Fruit fly (Drosophila melanogaster) whole organism, pupa: ENCODE data around the gene MED31.

Experiments used
- CG12605 ChIP-seq: fragments of 200-800 bp; sonication (Bioruptor generic); IDR thresholded peaks from 2 replicates; pipeline ENCODE4 v1.3.6; 2022; ENCODE audit warnings: missing biosample characterization, missing genetic modification characterization
- CG17806 ChIP-seq: fragments of 200-800 bp; sonication (Bioruptor generic); optimal IDR thresholded peaks from 2 replicates; lab custom pipeline; 2018; ENCODE audit warnings: missing biosample characterization, mild to moderate bottlenecking, missing genetic modification characterization, moderate library complexity
- CG32121 ChIP-seq: fragments of 200-800 bp; sonication (Bioruptor generic); IDR thresholded peaks from 2 replicates; pipeline ENCODE4 v1.3.6; 2022; ENCODE audit warnings: missing biosample characterization, missing genetic modification characterization
- CG34367 ChIP-seq: fragments of 200-800 bp; sonication (Bioruptor generic); optimal IDR thresholded peaks from 2 replicates; lab custom pipeline; 2018; ENCODE audit warnings: missing biosample characterization, mild to moderate bottlenecking, missing genetic modification characterization
- CG8159 ChIP-seq: fragments of 200-800 bp; sonication (Bioruptor generic); optimal IDR thresholded peaks from 3 replicates; lab custom pipeline; 2018; ENCODE audit warnings: missing biosample characterization, mild to moderate bottlenecking, missing genetic modification characterization, moderate library complexity
- CG8301 ChIP-seq: fragments of 200-800 bp; sonication (Bioruptor generic); optimal IDR thresholded peaks from 2 replicates; lab custom pipeline; 2018; ENCODE audit warnings: missing biosample characterization, mild to moderate bottlenecking, missing genetic modification characterization
- CG9948 ChIP-seq: fragments of 200-800 bp; sonication (Bioruptor generic); optimal IDR thresholded peaks from 2 replicates; lab custom pipeline; 2018; ENCODE audit warnings: missing biosample characterization, mild to moderate bottlenecking, missing genetic modification characterization, moderate library complexity
- D1 ChIP-seq: fragments of 200-800 bp; sonication (Bioruptor generic); optimal IDR thresholded peaks from 2 replicates; lab custom pipeline; 2018; ENCODE audit warnings: missing biosample characterization, mild to moderate bottlenecking, missing genetic modification characterization, moderate library complexity
- Pif1A ChIP-seq: fragments of 200-800 bp; sonication (Bioruptor generic); optimal IDR thresholded peaks from 3 replicates; lab custom pipeline; 2016; ENCODE audit warnings: missing biosample characterization, missing genetic modification characterization
- gl ChIP-seq: fragments of 200-800 bp; sonication (Bioruptor generic); optimal IDR thresholded peaks from 2 replicates; lab custom pipeline; 2018; ENCODE audit warnings: missing biosample characterization, mild to moderate bottlenecking, missing genetic modification characterization

DNA sequence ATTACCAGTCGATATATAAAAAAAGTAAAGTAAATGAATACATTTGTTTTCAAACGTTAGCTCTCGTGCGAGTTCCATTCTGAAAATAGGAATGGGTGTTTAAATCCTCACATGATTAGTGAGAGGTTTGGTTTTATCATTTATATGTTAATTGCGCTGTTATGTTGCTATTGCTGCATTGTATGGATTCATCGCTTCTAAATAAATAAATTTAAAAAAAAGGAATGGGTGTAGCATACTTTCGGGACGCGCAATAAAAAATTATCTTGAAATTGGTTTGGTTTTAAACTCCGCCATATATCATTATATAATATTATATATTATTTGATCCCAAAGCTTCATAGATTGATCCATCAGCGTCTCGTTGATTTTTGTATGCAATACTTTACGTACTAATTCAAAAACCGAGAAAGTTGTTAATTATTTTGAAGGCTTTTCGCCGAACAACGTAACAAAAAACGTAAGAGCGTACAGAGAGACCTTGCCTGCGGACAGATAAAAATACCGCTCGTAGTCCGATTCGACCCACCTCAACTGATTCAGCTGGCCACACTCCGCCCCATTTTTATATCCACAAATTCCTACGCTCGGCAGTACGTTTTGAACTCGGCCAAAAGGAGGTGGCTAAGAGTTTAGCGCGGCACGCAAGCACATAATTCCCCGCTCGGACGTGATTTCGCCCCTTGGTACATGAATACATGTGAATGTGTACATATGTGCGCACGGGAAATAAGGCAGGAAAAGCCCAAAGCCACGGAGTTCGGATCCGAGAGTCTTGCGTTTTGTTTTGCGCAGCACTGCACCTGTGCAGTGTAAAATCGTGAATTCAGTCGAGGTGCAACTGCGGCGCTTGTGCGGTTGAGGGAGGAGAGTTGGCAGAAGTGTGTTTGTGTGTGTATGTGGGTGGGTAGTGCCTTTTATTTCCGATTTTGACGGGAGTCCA is 17.5 kb downstream of the MED31 start, which contains the start of gene smash:
- TF ChIP-seq CG9948 (tag; lab: Kevin White, UChicago) (peak; percentile 11), CG17806 (no peak), CG8301 (tag; lab: Kevin White, UChicago) (no peak), CG8159 (tag; lab: Kevin White, UChicago) (peak; percentile 17), CG32121 (peak; percentile 56), CG34367 (no peak), CG12605 (GFP tag; lab: Robert Waterston, UW) (peak; percentile 71), Pif1A (GFP tag; lab: Kevin White, UChicago) (peak; percentile 11), D1 (tag; lab: Kevin White, UChicago) (peak; percentile 63), gl (tag; lab: Kevin White, UChicago) (peak; percentile 35)
